Worm (Caenorhabditis elegans): ENCODE results near the gene fbn-1.

Gene fbn-1

ce11 chrIII:7625086-7625485 lies at the start of gene fbn-1:
Gene fbn-1, plus strand, starts transcription at chrIII:7625386.
- no peak for TF ChIP-seq Y55F3AM.14 (GFP tag; optimal IDR thresholded peaks at IDR 0.05)
- TF ChIP-seq sma-9 (GFP tag; optimal IDR thresholded peaks at IDR 0.05) = no peak
- no peak for TF ChIP-seq sma-9 (tag; optimal IDR thresholded peaks at IDR 0.05)
- TF ChIP-seq ztf-1 (GFP tag; conservative IDR thresholded peaks at IDR 0.05) = no peak
- TF ChIP-seq sma-3 (GFP tag; optimal IDR thresholded peaks at IDR 0.05) = no peak
- TF ChIP-seq ceh-82 (tag; optimal IDR thresholded peaks at IDR 0.05) = no peak
- TF ChIP-seq ceh-16 (tag; optimal IDR thresholded peaks at IDR 0.05) = no peak
- TF ChIP-seq ZK546.5 (tag; optimal IDR thresholded peaks at IDR 0.05) = no peak
- no peak for TF ChIP-seq aly-2 (tag; optimal IDR thresholded peaks at IDR 0.05)
- TF ChIP-seq nhr-129 (tag; optimal IDR thresholded peaks at IDR 0.05) = no peak
- no peak for TF ChIP-seq mab-5 (tag; optimal IDR thresholded peaks at IDR 0.05)
- no peak for TF ChIP-seq unc-55 (GFP tag; optimal IDR thresholded peaks at IDR 0.05)
- no peak for TF ChIP-seq C34F6.9 (tag; optimal IDR thresholded peaks at IDR 0.05)
- no peak for TF ChIP-seq nhr-6 (tag; optimal IDR thresholded peaks at IDR 0.05)
- no peak for TF ChIP-seq ama-1 (optimal IDR thresholded peaks at IDR 0.05)
- no peak for TF ChIP-seq lin-39 (tag; optimal IDR thresholded peaks at IDR 0.05)
- TF ChIP-seq nhr-77 (tag; optimal IDR thresholded peaks at IDR 0.05) = no peak
- TF ChIP-seq nhr-23 (tag; optimal IDR thresholded peaks at IDR 0.05) = no peak
- no peak for TF ChIP-seq nhr-25 (tag; optimal IDR thresholded peaks at IDR 0.05)
- TF ChIP-seq zag-1 (tag; optimal IDR thresholded peaks at IDR 0.05) = no peak
- TF ChIP-seq alr-1 (tag; optimal IDR thresholded peaks at IDR 0.05) = no peak

- peak; percentile 6 for TF ChIP-seq crh-2 (tag; optimal IDR thresholded peaks at IDR 0.05)
- TF ChIP-seq elt-1 (tag; optimal IDR thresholded peaks at IDR 0.05) = no peak
- peak in 1 of 2 experiments; percentile 3 for TF ChIP-seq lsy-2 (tag; optimal IDR thresholded peaks at IDR 0.05)
- TF ChIP-seq elt-3 (tag; optimal IDR thresholded peaks at IDR 0.05) = no peak
- TF ChIP-seq ZK546.5 (tag; optimal IDR thresholded peaks at IDR 0.05) = no peak
- peak; percentile 11 for TF ChIP-seq C34F6.9 (tag; optimal IDR thresholded peaks at IDR 0.05)
- peak; percentile 22 for TF ChIP-seq sma-9 (GFP tag; optimal IDR thresholded peaks at IDR 0.05)
- TF ChIP-seq sma-9 (tag; optimal IDR thresholded peaks at IDR 0.05) = no peak
These were observed 45.9 kb upstream of the fbn-1 start, which contains the start of gene mfsd-6 for ce11 chrIII:7579324-7579723. Gene mfsd-6, minus strand, starts transcription at chrIII:7579411.

DNA sequence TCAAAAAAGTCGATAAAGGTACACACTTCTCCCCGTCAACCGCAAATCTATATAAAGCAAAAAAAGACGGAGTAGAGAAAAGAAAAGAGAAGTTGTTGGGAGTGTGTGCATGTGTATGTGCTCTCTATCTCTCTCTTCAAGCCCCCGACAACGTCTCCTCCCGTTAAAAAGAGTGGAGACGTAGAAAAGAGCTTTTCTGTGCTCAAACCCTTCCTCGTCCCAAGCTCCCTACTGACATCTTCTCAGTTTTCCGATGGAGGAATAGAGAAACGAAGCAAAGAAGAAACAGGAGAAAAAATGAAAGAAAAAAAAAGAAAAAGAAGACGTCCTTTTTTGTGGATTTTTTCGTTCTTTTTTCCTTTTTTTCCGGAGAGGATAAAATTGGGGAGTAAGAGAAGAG lies 44.6 kb upstream of the fbn-1 start:
- no peak for TF ChIP-seq mbf-1 (tag; optimal IDR thresholded peaks at IDR 0.05)
- peak; percentile 40 for TF ChIP-seq crh-2 (tag; optimal IDR thresholded peaks at IDR 0.05)
- no peak for TF ChIP-seq elt-3 (tag; optimal IDR thresholded peaks at IDR 0.05)
- peak; percentile 30 for TF ChIP-seq F13H6.1 (tag; optimal IDR thresholded peaks at IDR 0.05)
- no peak for TF ChIP-seq R02D3.7 (tag; optimal IDR thresholded peaks at IDR 0.05)
- TF ChIP-seq nhr-129 (tag; optimal IDR thresholded peaks at IDR 0.05) = peak; percentile 52
- peak; percentile 82 for TF ChIP-seq C34F6.9 (tag; optimal IDR thresholded peaks at IDR 0.05)
- peak; percentile 29 for TF ChIP-seq zag-1 (tag; optimal IDR thresholded peaks at IDR 0.05)
- no peak for TF ChIP-seq ztf-1 (GFP tag; conservative IDR thresholded peaks at IDR 0.05)
- no peak for TF ChIP-seq peb-1 (tag; optimal IDR thresholded peaks at IDR 0.05)
- peak; percentile 48 for TF ChIP-seq Y55F3AM.14 (GFP tag; optimal IDR thresholded peaks at IDR 0.05)
- TF ChIP-seq snpc-4 (tag; optimal IDR thresholded peaks at IDR 0.05) = peak; percentile 3
- TF ChIP-seq sma-9 (GFP tag; optimal IDR thresholded peaks at IDR 0.05) = no peak
- TF ChIP-seq sma-9 (tag; optimal IDR thresholded peaks at IDR 0.05) = no peak
- no peak for TF ChIP-seq skn-1 (tag; optimal IDR thresholded peaks at IDR 0.05)
- TF ChIP-seq unc-55 (GFP tag; optimal IDR thresholded peaks at IDR 0.05) = peak; percentile 89
- peak; percentile 30 for TF ChIP-seq lin-11 (tag; optimal IDR thresholded peaks at IDR 0.05)
- peak in 1 of 2 experiments; percentile 66 for TF ChIP-seq lsy-2 (tag; optimal IDR thresholded peaks at IDR 0.05)
- TF ChIP-seq aly-2 (tag; optimal IDR thresholded peaks at IDR 0.05) = no peak
- TF ChIP-seq lin-13 (GFP tag; optimal IDR thresholded peaks at IDR 0.05) = no peak

- TF ChIP-seq R02D3.7 (tag; optimal IDR thresholded peaks at IDR 0.05) (no peak), dmd-4 (tag; optimal IDR thresholded peaks at IDR 0.05) (no peak), ama-1 (optimal IDR thresholded peaks at IDR 0.05) (no peak)
These were observed 42.3 kb upstream of the fbn-1 start, which contains the start of gene R13A5.10 for ce11 chrIII:7582885-7583284. Gene R13A5.10, minus strand, starts transcription at chrIII:7582985.

ce11 chrIII:7584131-7584646 lies 41.0 kb upstream of the fbn-1 start, which contains the start of gene cup-5:
Gene cup-5, plus strand, starts transcription at chrIII:7584181.
- TF ChIP-seq R02D3.7 (tag; optimal IDR thresholded peaks at IDR 0.05) (peak; percentile 27), C34F6.9 (tag; optimal IDR thresholded peaks at IDR 0.05) (peak; percentile 17), zag-1 (tag; optimal IDR thresholded peaks at IDR 0.05) (no peak), nhr-129 (tag; optimal IDR thresholded peaks at IDR 0.05) (peak; percentile 24), lin-11 (tag; optimal IDR thresholded peaks at IDR 0.05) (peak; percentile 3), lsy-2 (tag; optimal IDR thresholded peaks at IDR 0.05) (peak; percentile 29 to 71)

Measured in whole organism, L2 larva.